Worm (Caenorhabditis elegans) whole organism, young adult: Measurements from ENCODE around the gene Y39G8B.7.

Source experiments
- F10E7.11 ChIP-seq: sonication (generic microtip); optimal IDR thresholded peaks from 2 replicates; lab custom pipeline; 2017; ENCODE audit warnings: mild to moderate bottlenecking, missing genetic modification characterization, moderate library complexity, missing compliant biosample characterization
- ceh-27 ChIP-seq: fragments of 200-800 bp; sonication (Bioruptor generic); optimal IDR thresholded peaks from 2 replicates; lab custom pipeline; 2018; ENCODE audit warnings: mild to moderate bottlenecking, missing genetic modification characterization, moderate library complexity, missing compliant biosample characterization
- dpff-1 ChIP-seq: sonication (generic microtip); optimal IDR thresholded peaks from 2 replicates; lab custom pipeline; 2017; ENCODE audit warnings: mild to moderate bottlenecking, missing genetic modification characterization, missing compliant biosample characterization
- ztf-26 ChIP-seq: sonication (generic microtip); optimal IDR thresholded peaks from 2 replicates; lab custom pipeline; 2017; ENCODE audit warnings: missing genetic modification characterization, missing compliant biosample characterization

DNA sequence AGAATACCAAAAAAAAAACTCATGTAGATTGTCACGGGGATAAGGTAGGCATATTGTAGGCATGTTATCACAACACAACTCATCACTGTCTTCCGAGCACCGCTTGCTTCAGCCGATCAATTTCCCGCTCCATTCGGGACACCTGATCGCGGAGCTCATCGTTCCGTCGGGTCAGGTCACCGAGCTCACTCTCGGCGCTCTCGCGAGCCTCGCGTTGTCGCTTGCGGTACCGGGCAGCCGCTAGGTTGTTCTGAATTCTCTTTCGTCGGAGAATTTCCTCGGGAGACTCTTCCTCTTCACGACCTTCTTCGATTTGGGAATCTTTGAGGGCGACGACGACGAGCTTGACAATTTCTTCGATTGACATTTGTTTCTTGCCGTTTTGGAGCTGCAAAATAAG, 42.8 kb downstream of the Y39G8B.7 start:
- TF ChIP-seq dpff-1 (tag; lab: Kevin White, UChicago) (no peak), ceh-27 (GFP tag; lab: Kevin White, UChicago) (no peak), F10E7.11 (tag; lab: Kevin White, UChicago) (no peak), ztf-26 (no peak)
